Worm (Caenorhabditis elegans) whole organism, early embryonic: ENCODE results near the gene clp-7.

ENCODE experiments used
- B0310.2 ChIP-seq: sonication (generic microtip); optimal IDR thresholded peaks from 2 replicates; lab custom pipeline; 2016; ENCODE audit warnings: mild to moderate bottlenecking, missing genetic modification characterization, missing compliant biosample characterization
- F13C5.2 ChIP-seq: sonication (generic microtip); optimal IDR thresholded peaks from 2 replicates; lab custom pipeline; 2017; ENCODE audit warnings: mild to moderate bottlenecking, missing genetic modification characterization, inconsistent platforms, missing compliant biosample characterization
- aly-1 ChIP-seq: sonication (generic microtip); optimal IDR thresholded peaks from 2 replicates; lab custom pipeline; 2016; ENCODE audit warnings: missing genetic modification characterization, missing compliant biosample characterization
- ama-1 ChIP-seq: fragments of 150-350 bp; optimal IDR thresholded peaks from 2 replicates; lab custom pipeline; 2014
- flt-1 ChIP-seq: fragments of 200-800 bp; sonication (Bioruptor generic); IDR thresholded peaks from 2 replicates; pipeline ENCODE4 v1.3.6; 2022; ENCODE audit warnings: missing genetic modification characterization, missing compliant biosample characterization
- hnd-1 ChIP-seq: sonication (generic microtip); optimal IDR thresholded peaks from 2 replicates; lab custom pipeline; 2016; ENCODE audit warnings: missing genetic modification characterization, missing compliant biosample characterization
- pes-1 ChIP-seq: fragments of 200-800 bp; sonication (Bioruptor generic); IDR thresholded peaks from 2 replicates; pipeline ENCODE4 v1.3.6; 2022; ENCODE audit warnings: missing genetic modification reagents, missing genetic modification characterization, missing compliant biosample characterization
- scrt-1 ChIP-seq: fragments of 200-800 bp; sonication (Bioruptor generic); IDR thresholded peaks from 2 replicates; pipeline ENCODE4 v1.3.6; 2022; ENCODE audit warnings: missing genetic modification characterization, missing compliant biosample characterization
- sea-1 ChIP-seq: fragments of 200-800 bp; sonication (Bioruptor generic); conservative IDR thresholded peaks from 2 replicates; pipeline ENCODE4 v1.3.6; 2022; ENCODE audit warnings: missing genetic modification characterization, missing compliant biosample characterization
- tbx-37 ChIP-seq: fragments of 200-800 bp; sonication (Bioruptor generic); conservative IDR thresholded peaks from 2 replicates; pipeline ENCODE4 v1.3.6; 2022; ENCODE audit warnings: missing genetic modification reagents, missing genetic modification characterization, missing compliant biosample characterization
- tra-4 ChIP-seq: sonication (generic microtip); optimal IDR thresholded peaks from 2 replicates; lab custom pipeline; 2017; ENCODE audit warnings: missing genetic modification characterization, missing compliant biosample characterization

DNA sequence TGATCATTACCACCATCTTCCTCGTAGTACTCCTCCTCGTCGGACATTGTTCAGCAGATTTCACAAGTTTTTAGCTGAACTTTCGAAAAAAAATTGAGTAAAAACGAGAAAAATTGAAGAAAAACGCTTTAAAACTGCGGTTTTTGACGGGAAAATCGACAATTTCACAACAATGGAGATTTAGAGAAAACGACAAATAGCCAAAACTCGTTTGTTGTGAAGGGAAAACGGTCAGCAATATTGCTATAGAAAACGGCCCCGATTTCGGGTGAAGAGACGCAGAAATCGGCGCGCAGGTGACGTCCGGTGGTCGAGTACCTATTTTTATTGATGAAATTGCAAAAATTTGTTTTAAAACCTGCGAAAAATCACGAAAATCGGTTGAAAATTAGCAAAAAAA is at the start of gene clp-7:
- TF ChIP-seq scrt-1 (GFP tag; lab: Robert Waterston, UW) (no peak), pes-1 (GFP tag; lab: Robert Waterston, UW) (no peak), ama-1 (lab: Kevin White, UChicago) (no peak), tbx-37 (GFP tag; lab: Robert Waterston, UW) (no peak), aly-1 (tag; lab: Kevin White, UChicago) (no peak), F13C5.2 (tag; lab: Kevin White, UChicago) (no peak), sea-1 (no peak), B0310.2 (tag; lab: Kevin White, UChicago) (no peak), flt-1 (GFP tag; lab: Robert Waterston, UW) (no peak), hnd-1 (tag; lab: Kevin White, UChicago) (no peak), tra-4 (tag; lab: Kevin White, UChicago) (no peak)
